Fruit fly (Drosophila melanogaster) whole organism, embryonic: ENCODE data around the gene term.
A peak's percentile ranks its signal among the peaks of the same experiment; 100 is the strongest.

Source experiments
- Adf1 ChIP-seq: fragments of 200-800 bp; sonication (Bioruptor generic); IDR thresholded peaks from 2 replicates; pipeline ENCODE4 v1.3.6; 2022; ENCODE audit warnings: missing biosample characterization, missing genetic modification characterization
- Atf6 ChIP-seq: fragments of 200-800 bp; sonication (Bioruptor generic); IDR thresholded peaks from 2 replicates; pipeline ENCODE4 v1.3.6; 2022; ENCODE audit warnings: missing biosample characterization, missing genetic modification characterization
- Bdp1 ChIP-seq: fragments of 200-800 bp; sonication (Bioruptor generic); optimal IDR thresholded peaks from 3 replicates; lab custom pipeline; 2016; ENCODE audit warnings: missing biosample characterization, missing genetic modification characterization
- BtbVII ChIP-seq: fragments of 200-800 bp; sonication (Bioruptor generic); optimal IDR thresholded peaks from 3 replicates; lab custom pipeline; 2017; ENCODE audit warnings: missing biosample characterization, mild to moderate bottlenecking, missing genetic modification characterization
- CG12219 ChIP-seq: fragments of 200-800 bp; sonication (Bioruptor generic); optimal IDR thresholded peaks from 3 replicates; lab custom pipeline; 2018; ENCODE audit warnings: missing biosample characterization, mild to moderate bottlenecking, missing genetic modification characterization
- CG12236 ChIP-seq: fragments of 200-800 bp; sonication (Bioruptor generic); optimal IDR thresholded peaks from 2 replicates; lab custom pipeline; 2016; ENCODE audit warnings: missing biosample characterization, missing genetic modification characterization
- CG13123 ChIP-seq: fragments of 200-800 bp; sonication (Bioruptor generic); optimal IDR thresholded peaks from 2 replicates; lab custom pipeline; 2016; ENCODE audit warnings: missing biosample characterization, missing genetic modification characterization
- CG13287 ChIP-seq: fragments of 200-800 bp; sonication (Bioruptor generic); IDR thresholded peaks from 2 replicates; pipeline ENCODE4 v1.3.6; 2022; ENCODE audit warnings: missing biosample characterization, missing genetic modification characterization; ENCODE audit not compliant: partially characterized antibody
- CG13775 ChIP-seq: fragments of 200-800 bp; sonication (Bioruptor generic); optimal IDR thresholded peaks from 3 replicates; lab custom pipeline; 2017; ENCODE audit warnings: missing biosample characterization, mild to moderate bottlenecking, missing genetic modification characterization
- CG14441 ChIP-seq: fragments of 200-800 bp; sonication (Bioruptor generic); IDR thresholded peaks from 2 replicates; pipeline ENCODE4 v1.3.6; 2022; ENCODE audit warnings: missing biosample characterization, missing genetic modification characterization
- CG1529 ChIP-seq: fragments of 200-800 bp; sonication (Bioruptor generic); optimal IDR thresholded peaks from 3 replicates; lab custom pipeline; 2018; ENCODE audit warnings: missing biosample characterization, missing genetic modification characterization
- CG16815 ChIP-seq: fragments of 200-800 bp; sonication (Bioruptor generic); optimal IDR thresholded peaks from 3 replicates; lab custom pipeline; 2017; ENCODE audit warnings: missing biosample characterization, mild to moderate bottlenecking, missing genetic modification characterization
- CG32532 ChIP-seq: fragments of 200-800 bp; sonication (Bioruptor generic); IDR thresholded peaks from 2 replicates; pipeline ENCODE4 v1.3.6; 2022; ENCODE audit warnings: missing biosample characterization, missing genetic modification characterization
- CG3838 ChIP-seq: fragments of 200-800 bp; sonication (Bioruptor generic); optimal IDR thresholded peaks from 3 replicates; lab custom pipeline; 2016; ENCODE audit warnings: missing biosample characterization, missing genetic modification characterization
- CG3995 ChIP-seq: fragments of 200-800 bp; sonication (Bioruptor generic); optimal IDR thresholded peaks from 3 replicates; lab custom pipeline; 2016; ENCODE audit warnings: missing biosample characterization, missing genetic modification characterization
- CG4404 ChIP-seq: fragments of 200-800 bp; sonication (Bioruptor generic); IDR thresholded peaks from 2 replicates; pipeline ENCODE4 v1.3.6; 2022; ENCODE audit warnings: missing biosample characterization, missing genetic modification characterization
- CG4424 ChIP-seq: fragments of 200-800 bp; sonication (Bioruptor generic); optimal IDR thresholded peaks from 3 replicates; lab custom pipeline; 2016; ENCODE audit warnings: missing biosample characterization, missing genetic modification characterization
- CG4730 ChIP-seq: fragments of 200-800 bp; sonication (Bioruptor generic); IDR thresholded peaks from 2 replicates; pipeline ENCODE4 v1.3.6; 2022; ENCODE audit warnings: missing biosample characterization, missing genetic modification characterization
- CG7839 ChIP-seq: fragments of 200-800 bp; sonication (Bioruptor generic); optimal IDR thresholded peaks from 3 replicates; lab custom pipeline; 2018; ENCODE audit warnings: missing biosample characterization, mild to moderate bottlenecking, missing genetic modification characterization, moderate library complexity
- CG7987 ChIP-seq: fragments of 200-800 bp; sonication (Bioruptor generic); optimal IDR thresholded peaks from 2 replicates; lab custom pipeline; 2018; ENCODE audit warnings: missing biosample characterization, mild to moderate bottlenecking, missing genetic modification characterization, moderate library complexity
- CG9437 ChIP-seq: fragments of 200-800 bp; sonication (Bioruptor generic); optimal IDR thresholded peaks from 2 replicates; lab custom pipeline; 2018; ENCODE audit warnings: missing biosample characterization, mild to moderate bottlenecking, missing genetic modification characterization
- CG9817 ChIP-seq: fragments of 200-800 bp; sonication (Bioruptor generic); optimal IDR thresholded peaks from 2 replicates; lab custom pipeline; 2018; ENCODE audit warnings: missing biosample characterization, mild to moderate bottlenecking, missing genetic modification characterization, moderate library complexity
- CoRest ChIP-seq: fragments of 200-800 bp; sonication (Bioruptor generic); optimal IDR thresholded peaks from 3 replicates; lab custom pipeline; 2018; ENCODE audit warnings: missing biosample characterization, mild to moderate bottlenecking, missing genetic modification characterization, moderate library complexity
- D19A ChIP-seq: fragments of 200-800 bp; optimal IDR thresholded peaks from 3 replicates; lab custom pipeline; 2019; ENCODE audit warnings: missing biosample characterization, mild to moderate bottlenecking, missing genetic modification characterization, moderate library complexity
- D19B ChIP-seq: fragments of 200-800 bp; sonication (Bioruptor generic); optimal IDR thresholded peaks from 2 replicates; lab custom pipeline; 2017; ENCODE audit warnings: missing biosample characterization, mild to moderate bottlenecking, missing genetic modification characterization
- Gug ChIP-seq: fragments of 200-800 bp; sonication (Bioruptor generic); IDR thresholded peaks from 4 replicates; pipeline ENCODE4 v1.3.6; 2022; ENCODE audit warnings: missing biosample characterization, missing genetic modification characterization
- H2.0 ChIP-seq: fragments of 200-800 bp; sonication (Bioruptor generic); IDR thresholded peaks from 2 replicates; pipeline ENCODE4 v1.3.6; 2022; ENCODE audit warnings: missing biosample characterization, missing genetic modification characterization
- Hr78 ChIP-seq, 2 experiments: fragments of 200-800 bp in 1 of 2; fragments of >200 bp in 1 of 2; sonication (Bioruptor generic) in 1 of 2; optimal IDR thresholded peaks; 2 replicates each; lab custom pipeline; 2017 to 2019; ENCODE audit warnings: missing biosample characterization in 2 of 2, missing genetic modification characterization in 2 of 2, mild to moderate bottlenecking in 1 of 2, moderate library complexity in 1 of 2
- Lpt ChIP-seq: fragments of >200 bp; optimal IDR thresholded peaks from 2 replicates; lab custom pipeline; 2018; ENCODE audit warnings: missing biosample characterization, missing genetic modification characterization
- Neu2 ChIP-seq: fragments of 200-800 bp; sonication (Bioruptor generic); optimal IDR thresholded peaks from 3 replicates; lab custom pipeline; 2016; ENCODE audit warnings: missing biosample characterization, missing genetic modification characterization, borderline replicate concordance
- Sry-δ ChIP-seq: fragments of 200-800 bp; sonication (Bioruptor generic); optimal IDR thresholded peaks from 2 replicates; lab custom pipeline; 2016; ENCODE audit warnings: missing biosample characterization, missing genetic modification characterization
- Trl ChIP-seq, 3 experiments: fragments of >200 bp in 2 of 3; fragments of 200-800 bp in 1 of 3; sonication (Bioruptor generic) in 1 of 3; optimal IDR thresholded peaks; 2 replicates in 1 of 3; 3 replicates in 2 of 3; lab custom pipeline; 2016 to 2017; ENCODE audit warnings: missing biosample characterization in 1 of 3, missing genetic modification characterization in 1 of 3
- Vsx1 ChIP-seq: fragments of 200-800 bp; sonication (Bioruptor generic); optimal IDR thresholded peaks from 2 replicates; lab custom pipeline; 2017; ENCODE audit warnings: missing biosample characterization, mild to moderate bottlenecking, missing genetic modification characterization, missing genetic modification reagents
- Xrp1 ChIP-seq: fragments of 200-800 bp; sonication (Bioruptor generic); IDR thresholded peaks from 2 replicates; pipeline ENCODE4 v1.3.6; 2022; ENCODE audit warnings: missing biosample characterization, missing genetic modification characterization
- ab ChIP-seq: fragments of 200-800 bp; sonication (Bioruptor generic); optimal IDR thresholded peaks from 2 replicates; lab custom pipeline; 2016; ENCODE audit warnings: missing biosample characterization, missing genetic modification characterization
- aop ChIP-seq: fragments of 200-800 bp; sonication (Bioruptor generic); IDR thresholded peaks from 2 replicates; pipeline ENCODE4 v1.3.6; 2022; ENCODE audit warnings: missing biosample characterization, missing genetic modification characterization
- ci ChIP-seq: fragments of 200-800 bp; sonication (Bioruptor generic); IDR thresholded peaks from 3 replicates; pipeline ENCODE4 v1.3.6; 2022; ENCODE audit warnings: missing biosample characterization, missing genetic modification characterization
- crp ChIP-seq, 2 experiments: fragments of 200-800 bp; sonication (Bioruptor generic); optimal IDR thresholded peaks; 2 replicates in 1 of 2; 3 replicates in 1 of 2; lab custom pipeline; 2017; ENCODE audit warnings: missing biosample characterization in 2 of 2, missing genetic modification characterization in 2 of 2, mild to moderate bottlenecking in 1 of 2, moderate library complexity in 1 of 2
- fd96Cb ChIP-seq: fragments of 200-800 bp; sonication (Bioruptor generic); optimal IDR thresholded peaks from 2 replicates; lab custom pipeline; 2018; ENCODE audit warnings: missing biosample characterization, mild to moderate bottlenecking, missing genetic modification characterization, moderate library complexity
- insv ChIP-seq, 2 experiments: fragments of 200-800 bp; sonication (Bioruptor generic); optimal IDR thresholded peaks; 3 replicates each; lab custom pipeline; 2016 to 2018; ENCODE audit warnings: missing biosample characterization in 2 of 2, missing genetic modification characterization in 2 of 2
- kah ChIP-seq: fragments of 200-800 bp; sonication (Bioruptor generic); optimal IDR thresholded peaks from 2 replicates; lab custom pipeline; 2018; ENCODE audit warnings: missing biosample characterization, mild to moderate bottlenecking, missing genetic modification characterization
- lab ChIP-seq: fragments of 200-800 bp; sonication (Bioruptor generic); optimal IDR thresholded peaks from 3 replicates; lab custom pipeline; 2017; ENCODE audit warnings: missing biosample characterization, missing genetic modification characterization, mild to moderate bottlenecking, moderate library complexity, missing genetic modification reagents
- nau ChIP-seq: fragments of 200-800 bp; sonication (Bioruptor generic); optimal IDR thresholded peaks from 3 replicates; lab custom pipeline; 2017; ENCODE audit warnings: missing biosample characterization, mild to moderate bottlenecking, missing genetic modification characterization, missing genetic modification reagents
- row ChIP-seq: fragments of 200-800 bp; sonication (Bioruptor generic); IDR thresholded peaks from 3 replicates; pipeline ENCODE4 v1.3.6; 2022; ENCODE audit warnings: missing biosample characterization, missing genetic modification characterization
- so ChIP-seq: fragments of 200-800 bp; sonication (Bioruptor generic); IDR thresholded peaks from 3 replicates; pipeline ENCODE4 v1.3.6; 2022; ENCODE audit warnings: missing biosample characterization, missing genetic modification characterization
- sug ChIP-seq: fragments of 200-800 bp; optimal IDR thresholded peaks from 2 replicates; lab custom pipeline; 2019; ENCODE audit warnings: missing biosample characterization, mild to moderate bottlenecking, missing genetic modification characterization, moderate library complexity
- tgo ChIP-seq: fragments of 200-800 bp; sonication (Bioruptor generic); IDR thresholded peaks from 3 replicates; pipeline ENCODE4 v1.3.6; 2022; ENCODE audit warnings: missing biosample characterization, missing genetic modification characterization
- tna ChIP-seq: fragments of 200-800 bp; sonication (Bioruptor generic); IDR thresholded peaks from 2 replicates; pipeline ENCODE4 v1.3.6; 2022; ENCODE audit warnings: missing biosample characterization, missing genetic modification characterization; ENCODE audit not compliant: partially characterized antibody
- trem ChIP-seq: fragments of 200-800 bp; optimal IDR thresholded peaks from 3 replicates; lab custom pipeline; 2019; ENCODE audit warnings: missing biosample characterization, mild to moderate bottlenecking, missing genetic modification characterization, moderate library complexity
- wor ChIP-seq: fragments of 200-800 bp; sonication (Bioruptor generic); IDR thresholded peaks from 2 replicates; pipeline ENCODE4 v1.3.6; 2022; ENCODE audit warnings: missing biosample characterization, missing genetic modification characterization

The term gene

DNA sequence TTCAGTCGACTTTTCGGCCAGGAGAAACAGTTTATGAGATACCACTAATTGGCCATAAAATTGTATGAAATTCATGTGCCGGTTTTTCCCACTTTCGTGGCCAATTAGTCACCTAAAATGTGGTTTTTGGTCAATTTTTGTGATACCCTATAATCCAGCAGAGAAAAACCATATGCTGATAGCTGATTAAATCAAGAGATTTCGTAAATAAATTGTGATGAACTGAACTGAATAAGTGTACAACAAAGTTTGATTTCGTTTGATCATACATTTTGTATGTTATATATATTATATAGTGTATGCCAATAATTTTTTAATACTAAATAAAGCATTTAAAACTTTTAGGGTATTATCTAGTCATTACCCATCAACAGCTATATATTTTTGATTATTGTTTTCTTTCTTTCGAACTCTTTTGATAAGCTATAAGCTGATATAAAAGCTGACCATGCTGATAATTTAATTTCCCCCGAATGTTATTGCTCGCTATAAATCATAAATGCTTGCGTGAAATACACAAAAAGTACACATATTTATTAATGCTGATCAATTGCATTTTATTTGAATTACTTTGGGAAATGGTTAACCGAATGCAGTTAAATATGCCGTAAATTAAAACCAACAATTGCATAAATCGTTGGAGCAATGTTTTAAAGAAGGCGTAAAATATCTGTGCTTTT lies 41.4 kb upstream of the term start (continued):
- no peak for TF ChIP-seq Gug (GFP tag; lab: Robert Waterston, UW)
- TF ChIP-seq CG4404 (GFP tag; lab: Robert Waterston, UW): no peak
- TF ChIP-seq row (GFP tag; lab: Robert Waterston, UW): peak; percentile 63
- no peak for TF ChIP-seq so (GFP tag; lab: Robert Waterston, UW)
- no peak for TF ChIP-seq Lpt (GFP tag; lab: Kevin White, UChicago)
- no peak for TF ChIP-seq Adf1 (GFP tag; lab: Robert Waterston, UW)
- TF ChIP-seq CG3838 (GFP tag; lab: Kevin White, UChicago): no peak
- no peak for TF ChIP-seq ab (GFP tag; lab: Kevin White, UChicago)
- TF ChIP-seq D19B (GFP tag; lab: Kevin White, UChicago): peak; percentile 94
- TF ChIP-seq crp (GFP tag; optimal IDR thresholded peaks at IDR 0.05; lab: Kevin White, UChicago): no peak
- no peak for TF ChIP-seq trem (tag; lab: Kevin White, UChicago)
- no peak for TF ChIP-seq Xrp1 (GFP tag; lab: Robert Waterston, UW)
- peak; percentile 44 for TF ChIP-seq sug (tag; lab: Kevin White, UChicago)
- no peak for TF ChIP-seq insv (GFP tag; optimal IDR thresholded peaks at IDR 0.05; lab: Kevin White, UChicago)
- TF ChIP-seq Trl (optimal IDR thresholded peaks at IDR 0.05; lab: Kevin White, UChicago): no peak
- TF ChIP-seq Trl (GFP tag; optimal IDR thresholded peaks at IDR 0.05; lab: Kevin White, UChicago): no peak
- no peak for TF ChIP-seq fd96Cb (tag; lab: Kevin White, UChicago)
- no peak for TF ChIP-seq Sry-δ (GFP tag; lab: Kevin White, UChicago)
- no peak for TF ChIP-seq CG4424
- TF ChIP-seq CG9437: no peak
- TF ChIP-seq kah: no peak
- no peak for TF ChIP-seq CG13287 (GFP tag; lab: Robert Waterston, UW)
- TF ChIP-seq H2.0 (GFP tag; lab: Robert Waterston, UW): no peak
- no peak for TF ChIP-seq CG13775 (GFP tag; lab: Kevin White, UChicago)
- no peak for TF ChIP-seq Hr78 (GFP tag; optimal IDR thresholded peaks at IDR 0.05; lab: Kevin White, UChicago)
- no peak for TF ChIP-seq CoRest (tag; lab: Kevin White, UChicago)
- TF ChIP-seq CG9817 (tag; lab: Kevin White, UChicago): no peak
- TF ChIP-seq tna (GFP tag; lab: Robert Waterston, UW): no peak
- TF ChIP-seq Vsx1 (GFP tag; lab: Kevin White, UChicago): peak; percentile 85
- TF ChIP-seq lab (GFP tag; lab: Kevin White, UChicago): peak; percentile 8
- no peak for TF ChIP-seq CG4730 (GFP tag; lab: Robert Waterston, UW)
- no peak for TF ChIP-seq CG12219 (GFP tag; lab: Kevin White, UChicago)
- TF ChIP-seq CG3995 (GFP tag; lab: Kevin White, UChicago): no peak
- no peak for TF ChIP-seq CG32532 (GFP tag; lab: Robert Waterston, UW)
- TF ChIP-seq Neu2 (GFP tag; lab: Kevin White, UChicago): peak; percentile 40
- TF ChIP-seq CG14441 (GFP tag; lab: Robert Waterston, UW): 0 out of 2 replicates have a peak, but pooled peaks have one; percentile 13
- no peak for TF ChIP-seq aop (GFP tag; lab: Robert Waterston, UW)
- no peak for TF ChIP-seq CG1529 (GFP tag; lab: Kevin White, UChicago)
- TF ChIP-seq BtbVII (GFP tag; lab: Kevin White, UChicago): no peak
- TF ChIP-seq Bdp1 (GFP tag; lab: Kevin White, UChicago): no peak
- TF ChIP-seq Atf6 (GFP tag; lab: Robert Waterston, UW): no peak
- no peak for TF ChIP-seq CG7987
- no peak for TF ChIP-seq CG12236 (GFP tag; lab: Kevin White, UChicago)
- no peak for TF ChIP-seq nau (GFP tag; lab: Kevin White, UChicago)
- peak; percentile 54 for TF ChIP-seq D19A
- no peak for TF ChIP-seq tgo (GFP tag; lab: Robert Waterston, UW)
- no peak for TF ChIP-seq ci (GFP tag; lab: Robert Waterston, UW)
- no peak for TF ChIP-seq wor (GFP tag; lab: Robert Waterston, UW)
- no peak for TF ChIP-seq CG13123
- TF ChIP-seq CG16815 (GFP tag; lab: Kevin White, UChicago): no peak
- peak; percentile 3 for TF ChIP-seq CG7839 (tag; lab: Kevin White, UChicago)
